Fruit fly (Drosophila melanogaster) whole organism, adult: ENCODE results near the gene mts.

Source experiments
- CG11617 ChIP-seq: fragments of 200-800 bp; sonication (Bioruptor generic); optimal IDR thresholded peaks from 2 replicates; lab custom pipeline; 2017; ENCODE audit warnings: mild to moderate bottlenecking, missing biosample characterization, missing genetic modification reagents, missing genetic modification characterization
- CG12768 ChIP-seq: fragments of 200-800 bp; sonication (Bioruptor generic); optimal IDR thresholded peaks from 2 replicates; lab custom pipeline; 2017; ENCODE audit warnings: missing biosample characterization, missing genetic modification characterization, mild to moderate bottlenecking, moderate library complexity, missing genetic modification reagents
- CG14711 ChIP-seq: fragments of 200-800 bp; sonication (Bioruptor generic); optimal IDR thresholded peaks from 2 replicates; lab custom pipeline; 2018; ENCODE audit warnings: missing biosample characterization, mild to moderate bottlenecking, missing genetic modification characterization, moderate library complexity
- CG1620 ChIP-seq: fragments of 200-800 bp; sonication (Bioruptor generic); optimal IDR thresholded peaks from 2 replicates; lab custom pipeline; 2016; ENCODE audit warnings: missing biosample characterization, missing genetic modification characterization
- CG33017 ChIP-seq: fragments of 200-800 bp; sonication (Bioruptor generic); optimal IDR thresholded peaks from 2 replicates; lab custom pipeline; 2018; ENCODE audit warnings: missing biosample characterization, mild to moderate bottlenecking, missing genetic modification characterization, moderate library complexity
- CG5204 ChIP-seq: fragments of 200-800 bp; sonication (Bioruptor generic); optimal IDR thresholded peaks from 2 replicates; lab custom pipeline; 2016; ENCODE audit warnings: missing biosample characterization, missing genetic modification characterization
- CG7045 ChIP-seq: fragments of 200-800 bp; sonication (Bioruptor generic); optimal IDR thresholded peaks from 2 replicates; lab custom pipeline; 2017; ENCODE audit warnings: missing biosample characterization, mild to moderate bottlenecking, missing genetic modification characterization
- CG7101 ChIP-seq: fragments of 200-800 bp; sonication (Bioruptor generic); optimal IDR thresholded peaks from 2 replicates; lab custom pipeline; 2018; ENCODE audit warnings: missing biosample characterization, mild to moderate bottlenecking, missing genetic modification characterization, moderate library complexity
- Clk ChIP-seq: fragments of 200-800 bp; sonication (Bioruptor generic); optimal IDR thresholded peaks from 2 replicates; lab custom pipeline; 2017; ENCODE audit warnings: missing biosample characterization, missing genetic modification characterization
- Crg-1 ChIP-seq: fragments of 200-800 bp; sonication (Bioruptor generic); optimal IDR thresholded peaks from 2 replicates; lab custom pipeline; 2016; ENCODE audit warnings: missing biosample characterization, missing genetic modification characterization
- Hr96 ChIP-seq: fragments of 200-800 bp; sonication (Bioruptor generic); optimal IDR thresholded peaks from 2 replicates; lab custom pipeline; 2016; ENCODE audit warnings: missing biosample characterization, missing genetic modification characterization
- Mnt ChIP-seq: fragments of 200-800 bp; sonication (Bioruptor generic); optimal IDR thresholded peaks from 2 replicates; lab custom pipeline; 2016; ENCODE audit warnings: missing biosample characterization, mild to moderate bottlenecking, missing genetic modification characterization
- bab1 ChIP-seq: fragments of 200-800 bp; sonication (Bioruptor generic); optimal IDR thresholded peaks from 3 replicates; lab custom pipeline; 2019; ENCODE audit warnings: missing biosample characterization, mild to moderate bottlenecking, missing genetic modification characterization, moderate library complexity
- cic ChIP-seq: fragments of 200-800 bp; sonication (Bioruptor generic); optimal IDR thresholded peaks from 2 replicates; lab custom pipeline; 2017; ENCODE audit warnings: missing biosample characterization, mild to moderate bottlenecking, missing genetic modification characterization, moderate library complexity
- cnc ChIP-seq, 2 experiments: fragments of >200 bp; optimal IDR thresholded peaks; 2 replicates each; lab custom pipeline; 2017
- kay ChIP-seq: fragments of 200-800 bp; sonication (Bioruptor generic); peaks from one replicate; lab custom pipeline; 2016; ENCODE audit warnings: missing biosample characterization, missing genetic modification characterization, borderline replicate concordance
- ovo ChIP-seq: fragments of 200-800 bp; sonication (Bioruptor generic); optimal IDR thresholded peaks from 2 replicates; lab custom pipeline; 2016; ENCODE audit warnings: missing biosample characterization, missing genetic modification characterization
- pad ChIP-seq: fragments of 200-800 bp; sonication (Bioruptor generic); optimal IDR thresholded peaks from 3 replicates; lab custom pipeline; 2017; ENCODE audit warnings: missing biosample characterization, missing genetic modification characterization, mild to moderate bottlenecking, moderate library complexity, missing genetic modification reagents
- tj ChIP-seq: fragments of 200-800 bp; sonication (Bioruptor generic); optimal IDR thresholded peaks from 3 replicates; lab custom pipeline; 2017; ENCODE audit warnings: missing biosample characterization, mild to moderate bottlenecking, missing genetic modification characterization, moderate library complexity
- toe ChIP-seq: fragments of 200-800 bp; sonication (Bioruptor generic); optimal IDR thresholded peaks from 2 replicates; lab custom pipeline; 2016; ENCODE audit warnings: missing biosample characterization, missing genetic modification characterization

mts gene

dm6 chr2L:7795859-7796258, 31.6 kb upstream of the mts start, which contains the start of gene LKRSDH:
Gene LKRSDH (minus strand): TSS chr2L:7795959.
- TF ChIP-seq CG7045 (GFP tag; lab: Kevin White, UChicago) = no peak
- TF ChIP-seq Hr96 (GFP tag; lab: Kevin White, UChicago) = no peak
- no peak for TF ChIP-seq CG7101 (tag; lab: Kevin White, UChicago)
- TF ChIP-seq cic (GFP tag; lab: Kevin White, UChicago) = peak; percentile 21

DNA sequence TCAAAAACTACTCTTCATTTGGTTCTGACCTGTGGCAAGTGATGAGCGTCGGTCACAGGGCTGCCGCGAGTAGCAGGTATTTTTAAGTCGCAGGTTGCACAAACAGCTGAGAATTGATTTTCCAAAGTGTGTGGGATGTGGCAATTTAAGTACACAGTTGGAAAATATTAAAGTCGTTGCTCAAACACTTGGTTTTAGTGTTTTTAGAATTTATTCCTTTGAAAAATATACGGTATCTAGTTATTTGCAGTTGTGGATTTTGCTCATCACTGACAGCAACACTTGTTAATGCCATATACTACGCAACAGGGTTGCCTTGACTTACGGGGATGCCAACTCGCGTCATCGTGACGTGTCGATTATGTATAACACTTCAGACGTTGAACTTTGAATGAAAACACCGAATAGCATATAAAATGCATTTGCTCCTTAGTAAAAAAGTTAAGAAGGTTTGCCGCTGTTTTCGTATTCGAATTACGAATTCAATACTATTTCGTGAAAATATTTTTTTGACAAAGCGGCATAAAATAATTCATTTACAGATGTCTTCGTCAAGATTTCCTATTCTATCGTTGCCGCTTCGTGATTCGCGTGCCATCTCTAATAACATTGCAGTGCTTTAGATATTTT, 27.5 kb upstream of the mts start, which contains the start of the genes Herp and r2d2:
Gene Herp, minus strand, starts transcription at position 255 of the 630 bp plus-strand sequence.
Gene r2d2, plus strand, starts transcription at position 344 of the 630 bp plus-strand sequence.
- peak; percentile 90 for TF ChIP-seq Mnt (GFP tag; lab: Kevin White, UChicago)
- peak in 1 of 2 experiments; percentile 33 for TF ChIP-seq cnc (optimal IDR thresholded peaks at IDR 0.05; lab: Kevin White, UChicago)
- peak; percentile 89 for TF ChIP-seq Crg-1 (GFP tag; lab: Kevin White, UChicago)
- peak; percentile 91 for TF ChIP-seq CG7101 (tag; lab: Kevin White, UChicago)
- TF ChIP-seq ovo (GFP tag; lab: Kevin White, UChicago) = peak; percentile 90
- TF ChIP-seq cic (GFP tag; lab: Kevin White, UChicago) = peak; percentile 66
- peak; percentile 84 for TF ChIP-seq kay (GFP tag; lab: Kevin White, UChicago)
- peak; percentile 89 for TF ChIP-seq bab1
- TF ChIP-seq toe (GFP tag; lab: Kevin White, UChicago) = peak; percentile 97
- TF ChIP-seq tj (GFP tag; lab: Kevin White, UChicago) = peak; percentile 68
- peak; percentile 92 for TF ChIP-seq CG1620 (GFP tag; lab: Kevin White, UChicago)
- TF ChIP-seq CG12768 = peak; percentile 96
- TF ChIP-seq Hr96 (GFP tag; lab: Kevin White, UChicago) = peak; percentile 96
- peak; percentile 92 for TF ChIP-seq CG33017 (tag; lab: Kevin White, UChicago)
- TF ChIP-seq pad (GFP tag; lab: Kevin White, UChicago) = peak; percentile 79
- TF ChIP-seq CG5204 (GFP tag; lab: Kevin White, UChicago) = peak; percentile 94
- TF ChIP-seq CG7045 (GFP tag; lab: Kevin White, UChicago) = peak; percentile 90
- peak; percentile 73 for TF ChIP-seq Clk (GFP tag; lab: Kevin White, UChicago)
- TF ChIP-seq CG11617 (GFP tag; lab: Kevin White, UChicago) = peak; percentile 91
- TF ChIP-seq CG14711 (tag; lab: Kevin White, UChicago) = peak; percentile 85

DNA sequence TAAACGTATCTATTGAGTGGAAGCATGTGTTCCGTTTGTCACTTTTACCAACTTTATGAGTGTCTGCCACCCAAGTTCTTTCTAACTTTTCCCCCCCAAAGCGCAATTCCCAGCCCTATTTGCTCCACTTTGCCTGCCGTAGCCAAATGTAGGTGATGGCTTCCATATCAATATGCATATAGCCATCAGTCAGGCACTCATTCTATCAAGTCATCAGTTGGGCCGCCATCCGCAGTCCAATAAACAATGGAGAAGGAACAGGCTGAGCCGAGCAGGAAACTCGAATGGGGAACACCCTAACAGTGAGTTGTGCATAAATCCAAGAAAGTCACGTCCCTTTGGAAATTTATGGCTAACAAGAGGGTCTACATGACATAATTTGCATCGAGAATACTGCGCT, 19.9 kb upstream of the mts start:
- no peak for TF ChIP-seq ovo (GFP tag; lab: Kevin White, UChicago)
- no peak for TF ChIP-seq Crg-1 (GFP tag; lab: Kevin White, UChicago)
- TF ChIP-seq CG14711 (tag; lab: Kevin White, UChicago) = no peak
- no peak for TF ChIP-seq CG33017 (tag; lab: Kevin White, UChicago)
- TF ChIP-seq Hr96 (GFP tag; lab: Kevin White, UChicago) = no peak
- no peak for TF ChIP-seq CG5204 (GFP tag; lab: Kevin White, UChicago)

- TF ChIP-seq Crg-1 (GFP tag; lab: Kevin White, UChicago) (peak; percentile 21), CG1620 (GFP tag; lab: Kevin White, UChicago) (no peak), ovo (GFP tag; lab: Kevin White, UChicago) (peak; percentile 89), CG7045 (GFP tag; lab: Kevin White, UChicago) (peak; percentile 57), pad (GFP tag; lab: Kevin White, UChicago) (peak; percentile 98), tj (GFP tag; lab: Kevin White, UChicago) (no peak), kay (GFP tag; lab: Kevin White, UChicago) (peak; percentile 98)
Observed at dm6 chr2L:7808886-7809698, 18.4 kb upstream of the mts start.

DNA sequence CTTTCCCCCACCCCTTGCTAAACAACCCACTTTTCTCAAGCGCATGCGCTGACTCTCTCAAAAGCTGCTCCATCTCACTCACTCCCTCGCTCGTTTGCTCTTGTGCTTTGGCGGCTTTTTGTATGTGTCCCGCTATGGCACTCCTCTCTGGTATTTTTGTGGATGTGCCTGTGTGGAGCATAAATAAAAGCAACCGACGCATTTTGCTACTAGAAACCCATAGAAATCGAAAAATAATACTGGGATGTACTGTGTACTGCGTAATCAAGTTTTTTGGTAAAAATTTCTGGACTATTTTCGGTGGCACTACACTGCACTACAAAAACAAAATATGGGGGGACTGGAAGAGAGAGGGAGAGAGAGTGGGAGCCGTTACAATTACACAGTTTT, 17.8 kb upstream of the mts start:
- peak; percentile 1 for TF ChIP-seq CG11617 (GFP tag; lab: Kevin White, UChicago)
- no peak for TF ChIP-seq cnc (optimal IDR thresholded peaks at IDR 0.05; lab: Kevin White, UChicago)
- peak; percentile 56 for TF ChIP-seq bab1
- peak; percentile 95 for TF ChIP-seq kay (GFP tag; lab: Kevin White, UChicago)
- TF ChIP-seq Clk (GFP tag; lab: Kevin White, UChicago) = no peak
- TF ChIP-seq CG5204 (GFP tag; lab: Kevin White, UChicago) = no peak
- TF ChIP-seq cic (GFP tag; lab: Kevin White, UChicago) = peak; percentile 88
- peak; percentile 85 for TF ChIP-seq tj (GFP tag; lab: Kevin White, UChicago)
- peak; percentile 57 for TF ChIP-seq CG33017 (tag; lab: Kevin White, UChicago)
- TF ChIP-seq Hr96 (GFP tag; lab: Kevin White, UChicago) = no peak
- TF ChIP-seq CG12768 = peak; percentile 65
- TF ChIP-seq CG14711 (tag; lab: Kevin White, UChicago) = no peak
- peak; percentile 67 for TF ChIP-seq ovo (GFP tag; lab: Kevin White, UChicago)
- TF ChIP-seq Crg-1 (GFP tag; lab: Kevin White, UChicago) = no peak
- TF ChIP-seq toe (GFP tag; lab: Kevin White, UChicago) = no peak
- peak; percentile 96 for TF ChIP-seq pad (GFP tag; lab: Kevin White, UChicago)
- no peak for TF ChIP-seq CG7101 (tag; lab: Kevin White, UChicago)
- TF ChIP-seq CG1620 (GFP tag; lab: Kevin White, UChicago) = no peak
- TF ChIP-seq Mnt (GFP tag; lab: Kevin White, UChicago) = peak; percentile 95
- no peak for TF ChIP-seq CG7045 (GFP tag; lab: Kevin White, UChicago)
